Worm (Caenorhabditis elegans) whole organism, late embryonic: ENCODE data around the gene T19D2.3.

ENCODE experiments used
- ama-1 ChIP-seq: fragments of 150-350 bp; optimal IDR thresholded peaks from 2 replicates; lab custom pipeline; 2014
- ceh-2 ChIP-seq: sonication (generic microtip); optimal IDR thresholded peaks from 2 replicates; lab custom pipeline; 2016; ENCODE audit warnings: missing genotype, missing genetic modification characterization, missing compliant biosample characterization
- ceh-9 ChIP-seq: sonication (generic microtip); optimal IDR thresholded peaks from 2 replicates; lab custom pipeline; 2016; ENCODE audit warnings: mild to moderate bottlenecking, missing genetic modification characterization, inconsistent platforms, missing compliant biosample characterization
- dmd-4 ChIP-seq: sonication (generic microtip); optimal IDR thresholded peaks from 2 replicates; lab custom pipeline; 2016; ENCODE audit warnings: borderline replicate concordance, missing genetic modification characterization, missing compliant biosample characterization
- dve-1 ChIP-seq: sonication (generic microtip); optimal IDR thresholded peaks from 2 replicates; lab custom pipeline; 2017; ENCODE audit warnings: antibody characterized with exemption, mild to moderate bottlenecking, missing genetic modification characterization, missing compliant biosample characterization
- elt-4 ChIP-seq: sonication (generic microtip); optimal IDR thresholded peaks from 2 replicates; lab custom pipeline; 2016; ENCODE audit warnings: missing genetic modification characterization, missing compliant biosample characterization
- eyg-1 ChIP-seq: sonication (generic microtip); optimal IDR thresholded peaks from 2 replicates; lab custom pipeline; 2016; ENCODE audit warnings: missing genotype, missing genetic modification characterization, missing compliant biosample characterization
- mec-3 ChIP-seq: sonication (generic microtip); optimal IDR thresholded peaks from 2 replicates; lab custom pipeline; 2016; ENCODE audit warnings: borderline replicate concordance, missing genetic modification characterization, missing compliant biosample characterization
- nhr-11 ChIP-seq: fragments of 150-350 bp; optimal IDR thresholded peaks from 2 replicates; lab custom pipeline; 2014; ENCODE audit warnings: missing biosample characterization, missing genetic modification characterization
- pqm-1 ChIP-seq: sonication (generic microtip); optimal IDR thresholded peaks from 2 replicates; lab custom pipeline; 2016; ENCODE audit warnings: missing genetic modification characterization, missing compliant biosample characterization
- sdc-2 ChIP-seq: sonication (generic microtip); optimal IDR thresholded peaks from 2 replicates; lab custom pipeline; 2016; ENCODE audit warnings: missing genotype, missing genetic modification characterization, missing compliant biosample characterization

DNA sequence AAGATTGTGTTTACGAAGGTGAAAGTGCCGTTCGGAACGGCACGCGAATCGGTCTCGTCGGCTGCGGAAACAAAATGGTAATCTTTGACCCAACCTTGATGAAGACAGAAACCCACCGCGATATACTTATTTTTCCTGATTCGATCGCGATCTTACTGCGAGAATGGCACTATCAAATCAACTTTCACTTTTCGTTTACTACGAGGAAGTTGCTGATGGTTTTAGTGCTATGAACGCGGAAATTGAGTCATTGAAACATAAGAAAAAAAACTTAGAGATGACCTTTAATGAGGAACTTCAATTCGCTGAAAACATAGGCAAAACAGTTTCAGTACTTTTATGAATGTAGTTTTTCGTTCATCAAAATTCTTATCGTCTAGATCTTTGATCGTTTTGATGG lies 6.4 kb upstream of the T19D2.3 start:
- TF ChIP-seq elt-4 (tag; lab: Kevin White, UChicago), result no peak
- TF ChIP-seq nhr-11 (tag; lab: Kevin White, UChicago), result no peak
- TF ChIP-seq eyg-1 (tag; lab: Kevin White, UChicago), result no peak
- TF ChIP-seq ceh-2 (tag; lab: Kevin White, UChicago), result no peak
- TF ChIP-seq mec-3 (tag; lab: Kevin White, UChicago), result no peak
- TF ChIP-seq sdc-2 (tag; lab: Kevin White, UChicago), result no peak
- TF ChIP-seq ama-1, result no peak
- TF ChIP-seq dve-1 (tag; lab: Kevin White, UChicago), result no peak
- no peak for TF ChIP-seq dmd-4 (tag; lab: Kevin White, UChicago)
- no peak for TF ChIP-seq ceh-9 (tag; lab: Kevin White, UChicago)
- TF ChIP-seq pqm-1 (tag; lab: Kevin White, UChicago), result no peak
